Fruit fly (Drosophila melanogaster): Measurements from ENCODE around the gene Pdp.

The Pdp gene

DNA sequence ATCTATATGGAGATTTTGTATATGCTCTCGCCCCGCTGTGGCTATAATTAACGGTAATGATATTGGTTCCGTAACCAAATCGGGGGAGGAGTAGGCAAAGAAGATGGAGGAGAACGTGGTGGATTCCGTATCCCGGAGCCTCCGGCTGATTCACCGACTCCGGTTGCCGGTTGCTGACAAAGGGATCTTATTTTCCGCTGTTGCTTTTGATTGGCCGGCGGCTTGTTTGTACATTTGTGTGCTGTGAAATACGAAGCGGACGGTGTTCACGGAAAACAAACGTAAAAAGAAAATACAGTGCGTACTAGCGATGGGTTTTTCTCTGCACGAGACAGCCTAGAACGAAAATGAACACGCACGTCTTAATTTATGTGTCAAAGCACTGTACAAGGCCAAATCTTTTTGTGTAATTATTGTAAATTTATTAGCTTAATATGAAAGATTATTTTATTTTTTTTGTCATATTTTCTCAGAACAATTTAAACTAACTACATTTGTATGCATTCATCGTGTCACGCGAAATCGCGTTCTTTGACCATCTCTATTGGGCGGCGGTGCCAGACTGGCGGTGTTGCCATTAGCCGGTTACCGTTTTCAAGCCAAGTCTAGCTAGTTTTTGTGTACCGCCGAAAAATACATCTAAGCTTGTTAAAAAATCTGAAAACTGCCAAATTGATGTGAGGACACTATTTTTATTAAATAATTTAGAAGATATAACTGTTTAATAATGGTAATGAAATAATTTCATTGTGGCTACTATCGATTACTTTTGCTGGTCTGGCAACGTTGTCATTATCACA, at the start of gene Pdp, which contains the start of gene Rab39 (continued):
- TF ChIP-seq CG5953 (GFP tag; IDR thresholded peaks at IDR 0.05) (peak; percentile 38; the same call in 1 of the 2 replicates), CG34376 (GFP tag; optimal IDR thresholded peaks at IDR 0.05) (peak; percentile 70), Six4 (GFP tag; optimal IDR thresholded peaks at IDR 0.05) (peak; percentile 39), unc-4 (GFP tag; IDR thresholded peaks at IDR 0.05; ENCODE audit: partially characterized antibody) (peak; percentile 90), Ada2b (GFP tag; IDR thresholded peaks at IDR 0.05) (peak; percentile 76), Hr78 (GFP tag; optimal IDR thresholded peaks at IDR 0.05) (no peak), CG8765 (GFP tag; IDR thresholded peaks at IDR 0.05) (0 out of 2 replicates have a peak, but pooled peaks have one; percentile 38), fd96Cb (tag; optimal IDR thresholded peaks at IDR 0.05) (peak; percentile 66), gcm (GFP tag; optimal IDR thresholded peaks at IDR 0.05) (peak; percentile 60), pzg (GFP tag; optimal IDR thresholded peaks at IDR 0.05) (peak; percentile 68), CG6813 (GFP tag; optimal IDR thresholded peaks at IDR 0.05) (no peak), CG1792 (GFP tag; optimal IDR thresholded peaks at IDR 0.05) (peak; percentile 8), CG15601 (tag; optimal IDR thresholded peaks at IDR 0.05) (peak; percentile 68), onecut (GFP tag; IDR thresholded peaks at IDR 0.05) (peak; percentile 63), CG17361 (GFP tag; IDR thresholded peaks at IDR 0.05) (peak; percentile 75), CG6765 (GFP tag; optimal IDR thresholded peaks at IDR 0.05) (no peak), Max (GFP tag; optimal IDR thresholded peaks at IDR 0.05) (peak; percentile 80), unpg (GFP tag; optimal IDR thresholded peaks at IDR 0.05) (peak; percentile 73), Dfd (GFP tag; optimal IDR thresholded peaks at IDR 0.05) (no peak), NK7.1 (GFP tag; optimal IDR thresholded peaks at IDR 0.05) (peak; percentile 11), Sox100B (GFP tag; optimal IDR thresholded peaks at IDR 0.05) (peak; percentile 68), ranshi (GFP tag; IDR thresholded peaks at IDR 0.05) (peak; percentile 72; the same call in 1 of the 2 replicates), Xbp1 (GFP tag; optimal IDR thresholded peaks at IDR 0.05) (peak; percentile 84), h (optimal IDR thresholded peaks at IDR 0.05) (no peak), CG1832 (GFP tag; optimal IDR thresholded peaks at IDR 0.05) (no peak), CG7928 (GFP tag; optimal IDR thresholded peaks at IDR 0.05) (peak; percentile 30), insv (GFP tag; optimal IDR thresholded peaks at IDR 0.05) (peak in 1 of 2 experiments; percentile 50), Opbp (GFP tag; IDR thresholded peaks at IDR 0.05; ENCODE audit: partially characterized antibody) (peak; percentile 86), Adf1 (GFP tag; IDR thresholded peaks at IDR 0.05) (peak; percentile 47), CG11723 (GFP tag; optimal IDR thresholded peaks at IDR 0.05) (peak; percentile 62), Fer1 (GFP tag; optimal IDR thresholded peaks at IDR 0.05) (peak; percentile 74), disco-r (GFP tag; optimal IDR thresholded peaks at IDR 0.05) (no peak), CG16813 (GFP tag; IDR thresholded peaks at IDR 0.05; ENCODE audit: partially characterized antibody) (peak; percentile 96), Doc2 (GFP tag; IDR thresholded peaks at IDR 0.05) (peak; percentile 58), pan (optimal IDR thresholded peaks at IDR 0.05) (no peak), pan (GFP tag; optimal IDR thresholded peaks at IDR 0.05 in 1 of 2, IDR thresholded peaks at IDR 0.05 in 1 of 2) (peak in 1 of 2 experiments; percentile 76), CG12071 (GFP tag; optimal IDR thresholded peaks at IDR 0.05) (no peak), CG6854 (GFP tag; optimal IDR thresholded peaks at IDR 0.05) (no peak), CG12299 (tag; optimal IDR thresholded peaks at IDR 0.05) (peak; percentile 51), Elba2 (GFP tag; optimal IDR thresholded peaks at IDR 0.05) (peak; percentile 13), Dek (tag; optimal IDR thresholded peaks at IDR 0.05) (peak; percentile 81), pita (GFP tag; optimal IDR thresholded peaks at IDR 0.05) (no peak), CG13894 (tag; optimal IDR thresholded peaks at IDR 0.05) (peak; percentile 67), Hand (GFP tag; optimal IDR thresholded peaks at IDR 0.05) (peak; percentile 1), CG9609 (GFP tag; optimal IDR thresholded peaks at IDR 0.05) (peak; percentile 68), sna (GFP tag; IDR thresholded peaks at IDR 0.05; ENCODE audit: partially characterized antibody) (peak; percentile 94), CG10321 (GFP tag; IDR thresholded peaks at IDR 0.05) (no peak), Atf3 (GFP tag; optimal IDR thresholded peaks at IDR 0.05) (peak; percentile 51)
